Comparison of ENCODE assay signal across 1 worm cellular context in genomic region chrV:10160954-10161353, ce11.
TF ChIP-seq lines count a peak whose summit lies in the region.

Gene C51E3.10, minus strand, starts transcription at chrV:10161134.

TF ChIP-seq in whole organism, L4 larva, 104 proteins besides CTCF, POLR2A, EP300 and RAD21 (continued from another document):
- TF ChIP-seq mdl-1 (tag; optimal IDR thresholded peaks at IDR 0.05; lab: Kevin White, UChicago) (peak in 1 of 2 experiments; percentile 77), lin-15B (tag; optimal IDR thresholded peaks at IDR 0.05; lab: Kevin White, UChicago) (no peak), daf-19 (GFP tag; conservative IDR thresholded peaks at IDR 0.05; lab: Robert Waterston, UW) (no peak), nhr-48 (tag; optimal IDR thresholded peaks at IDR 0.05; lab: Kevin White, UChicago) (peak; percentile 18), Y48G9A.11 (GFP tag; IDR thresholded peaks at IDR 0.05; lab: Robert Waterston, UW) (no peak), mep-1 (tag; optimal IDR thresholded peaks at IDR 0.05; lab: Kevin White, UChicago) (peak; percentile 36), aha-1 (tag; lab: Kevin White, UChicago) (peak; percentile 73), snpc-1.2 (GFP tag; IDR thresholded peaks at IDR 0.05; lab: Robert Waterston, UW) (no peak), tra-1 (GFP tag; IDR thresholded peaks at IDR 0.05; lab: Robert Waterston, UW) (peak; percentile 68; the same call in 1 of the 2 replicates), snpc-4 (tag; optimal IDR thresholded peaks at IDR 0.05; lab: Kevin White, UChicago) (no peak), dve-1 (tag; optimal IDR thresholded peaks at IDR 0.05; lab: Kevin White, UChicago; ENCODE audit: insufficient read depth) (peak; percentile 70), daf-16 (GFP tag; optimal IDR thresholded peaks at IDR 0.05; lab: Kevin White, UChicago) (no peak), daf-16 (tag; optimal IDR thresholded peaks at IDR 0.05; lab: Kevin White, UChicago) (peak; percentile 66), nhr-77 (tag; optimal IDR thresholded peaks at IDR 0.05; lab: Kevin White, UChicago) (peak; percentile 35), hlh-30 (tag; optimal IDR thresholded peaks at IDR 0.05; lab: Kevin White, UChicago; ENCODE audit: insufficient read depth) (peak; percentile 68)
